Worm (Caenorhabditis elegans) whole organism, young adult: ENCODE measurements around the gene srh-102.

Experiments used
- B0261.1 ChIP-seq: sonication (generic microtip); optimal IDR thresholded peaks from 2 replicates; lab custom pipeline; 2016; ENCODE audit warnings: mild to moderate bottlenecking, missing genetic modification characterization, moderate library complexity, missing compliant biosample characterization
- F10E7.11 ChIP-seq: sonication (generic microtip); optimal IDR thresholded peaks from 2 replicates; lab custom pipeline; 2017; ENCODE audit warnings: mild to moderate bottlenecking, missing genetic modification characterization, moderate library complexity, missing compliant biosample characterization
- Y67H2A.10 ChIP-seq: fragments of 200-800 bp; sonication (Bioruptor generic); conservative IDR thresholded peaks from 2 replicates; pipeline ENCODE4 v1.3.6; 2022; ENCODE audit warnings: missing genetic modification reagents, missing genetic modification characterization, missing compliant biosample characterization
- atf-7 ChIP-seq: sonication (generic microtip); optimal IDR thresholded peaks from 2 replicates; lab custom pipeline; 2017; ENCODE audit warnings: mild to moderate bottlenecking, missing genetic modification characterization, missing compliant biosample characterization
- athp-1 ChIP-seq: sonication (generic microtip); optimal IDR thresholded peaks from 2 replicates; lab custom pipeline; 2017; ENCODE audit warnings: mild to moderate bottlenecking, missing genetic modification characterization, missing compliant biosample characterization
- attf-3 ChIP-seq: fragments of 200-800 bp; sonication (Bioruptor generic); conservative IDR thresholded peaks from 2 replicates; pipeline ENCODE4 v1.3.6; 2022; ENCODE audit warnings: missing genetic modification reagents, missing genetic modification characterization, missing compliant biosample characterization
- attf-6 ChIP-seq: fragments of 200-800 bp; sonication (Bioruptor generic); IDR thresholded peaks from 2 replicates; pipeline ENCODE4 v1.3.6; 2022; ENCODE audit warnings: missing genetic modification reagents, missing genetic modification characterization, missing compliant biosample characterization
- bed-2 ChIP-seq: fragments of 200-800 bp; sonication (Bioruptor generic); IDR thresholded peaks from 2 replicates; pipeline ENCODE4 v1.3.6; 2022; ENCODE audit warnings: missing genetic modification reagents, missing genetic modification characterization, missing compliant biosample characterization
- ccch-3 ChIP-seq: fragments of 200-800 bp; sonication (Bioruptor generic); optimal IDR thresholded peaks from 2 replicates; lab custom pipeline; 2018; ENCODE audit warnings: mild to moderate bottlenecking, missing genetic modification characterization, missing compliant biosample characterization
- ceh-79 ChIP-seq: sonication (generic microtip); optimal IDR thresholded peaks from 2 replicates; lab custom pipeline; 2017; ENCODE audit warnings: mild to moderate bottlenecking, missing genetic modification characterization, missing compliant biosample characterization
- dox-1 ChIP-seq: fragments of 200-800 bp; sonication (Bioruptor generic); IDR thresholded peaks from 2 replicates; pipeline ENCODE4 v1.3.6; 2022; ENCODE audit warnings: missing genetic modification reagents, missing genetic modification characterization, missing compliant biosample characterization
- egrh-3 ChIP-seq: fragments of 200-800 bp; sonication (Bioruptor generic); IDR thresholded peaks from 2 replicates; pipeline ENCODE4 v1.3.6; 2022; ENCODE audit warnings: missing genetic modification reagents, missing genetic modification characterization, missing compliant biosample characterization
- ekl-4 ChIP-seq: fragments of 200-800 bp; sonication (Bioruptor generic); IDR thresholded peaks from 2 replicates; pipeline ENCODE4 v1.3.6; 2022; ENCODE audit warnings: missing genetic modification reagents, missing genetic modification characterization, missing compliant biosample characterization
- hlh-26 ChIP-seq: fragments of 200-800 bp; sonication (Bioruptor generic); conservative IDR thresholded peaks from 2 replicates; pipeline ENCODE4 v1.3.6; 2022; ENCODE audit warnings: missing genetic modification reagents, missing genetic modification characterization, missing compliant biosample characterization
- lin-26 ChIP-seq: fragments of 200-800 bp; sonication (Bioruptor generic); IDR thresholded peaks from 2 replicates; pipeline ENCODE4 v1.3.6; 2022; ENCODE audit warnings: missing genetic modification reagents, missing genetic modification characterization, missing compliant biosample characterization
- madf-3 ChIP-seq: fragments of 200-800 bp; sonication (Bioruptor generic); IDR thresholded peaks from 2 replicates; pipeline ENCODE4 v1.3.6; 2022; ENCODE audit warnings: missing genetic modification reagents, missing genetic modification characterization, missing compliant biosample characterization
- mcd-1 ChIP-seq: fragments of 200-800 bp; sonication (Bioruptor generic); IDR thresholded peaks from 2 replicates; pipeline ENCODE4 v1.3.6; 2022; ENCODE audit warnings: missing genetic modification reagents, missing genetic modification characterization, missing compliant biosample characterization
- pbrm-1 ChIP-seq: fragments of 200-800 bp; sonication (Bioruptor generic); IDR thresholded peaks from 2 replicates; pipeline ENCODE4 v1.3.6; 2022; ENCODE audit warnings: missing genetic modification reagents, missing genetic modification characterization, missing compliant biosample characterization
- rcor-1 ChIP-seq: fragments of 200-800 bp; sonication (Bioruptor generic); IDR thresholded peaks from 2 replicates; pipeline ENCODE4 v1.3.6; 2022; ENCODE audit warnings: missing genetic modification reagents, missing genetic modification characterization, missing compliant biosample characterization
- repo-1 ChIP-seq: sonication (generic microtip); optimal IDR thresholded peaks from 2 replicates; lab custom pipeline; 2017; ENCODE audit warnings: mild to moderate bottlenecking, missing genetic modification characterization, missing compliant biosample characterization
- snpc-1.1 ChIP-seq: sonication (generic microtip); optimal IDR thresholded peaks from 2 replicates; lab custom pipeline; 2017; ENCODE audit warnings: missing genetic modification characterization, mild to moderate bottlenecking, missing compliant biosample characterization, antibody characterized with exemption, moderate library complexity, missing genotype, missing genetic modification reagents; ENCODE audit not compliant: insufficient read depth
- snpc-1.3 ChIP-seq: sonication (generic microtip); optimal IDR thresholded peaks from 2 replicates; lab custom pipeline; 2017; ENCODE audit warnings: missing genetic modification characterization, mild to moderate bottlenecking, missing compliant biosample characterization, antibody characterized with exemption, moderate library complexity, missing genotype, missing genetic modification reagents; ENCODE audit not compliant: insufficient read depth
- snpc-4 ChIP-seq, 5 experiments: fragments of 150-350 bp in 1 of 5; sonication (generic microtip) in 4 of 5; optimal IDR thresholded peaks; 2 replicates each; lab custom pipeline; 2014 to 2018; ENCODE audit warnings: missing genetic modification characterization in 5 of 5, missing biosample characterization in 3 of 5, antibody characterized with exemption in 2 of 5, mild to moderate bottlenecking in 2 of 5, missing compliant biosample characterization in 2 of 5, missing genotype in 2 of 5, moderate library complexity in 2 of 5, missing genetic modification reagents in 1 of 5
- tlf-1 ChIP-seq: fragments of 200-800 bp; sonication (Bioruptor generic); optimal IDR thresholded peaks from 2 replicates; lab custom pipeline; 2018; ENCODE audit warnings: mild to moderate bottlenecking, missing genetic modification characterization, missing compliant biosample characterization
- unc-62 ChIP-seq: fragments of 150-350 bp; optimal IDR thresholded peaks from 2 replicates; lab custom pipeline; 2014; ENCODE audit warnings: missing biosample characterization, missing genetic modification reagents, missing genetic modification characterization
- zfh-2 ChIP-seq: fragments of 200-800 bp; sonication (Bioruptor generic); conservative IDR thresholded peaks from 2 replicates; pipeline ENCODE4 v1.3.6; 2022; ENCODE audit warnings: missing genetic modification reagents, missing genetic modification characterization, missing compliant biosample characterization
- ztf-22 ChIP-seq: fragments of 200-800 bp; sonication (Bioruptor generic); optimal IDR thresholded peaks from 2 replicates; lab custom pipeline; 2018; ENCODE audit warnings: mild to moderate bottlenecking, missing genetic modification characterization, moderate library complexity, missing compliant biosample characterization
- ztf-25 ChIP-seq: fragments of 200-800 bp; sonication (Bioruptor generic); IDR thresholded peaks from 2 replicates; pipeline ENCODE4 v1.3.6; 2022; ENCODE audit warnings: missing genetic modification reagents, missing genetic modification characterization, missing compliant biosample characterization
- ztf-26 ChIP-seq: sonication (generic microtip); optimal IDR thresholded peaks from 2 replicates; lab custom pipeline; 2017; ENCODE audit warnings: missing genetic modification characterization, missing compliant biosample characterization
- ztf-3 ChIP-seq: fragments of 200-800 bp; sonication (Bioruptor generic); optimal IDR thresholded peaks from 2 replicates; lab custom pipeline; 2018; ENCODE audit warnings: mild to moderate bottlenecking, missing genetic modification characterization, missing compliant biosample characterization

srh-102 gene

DNA sequence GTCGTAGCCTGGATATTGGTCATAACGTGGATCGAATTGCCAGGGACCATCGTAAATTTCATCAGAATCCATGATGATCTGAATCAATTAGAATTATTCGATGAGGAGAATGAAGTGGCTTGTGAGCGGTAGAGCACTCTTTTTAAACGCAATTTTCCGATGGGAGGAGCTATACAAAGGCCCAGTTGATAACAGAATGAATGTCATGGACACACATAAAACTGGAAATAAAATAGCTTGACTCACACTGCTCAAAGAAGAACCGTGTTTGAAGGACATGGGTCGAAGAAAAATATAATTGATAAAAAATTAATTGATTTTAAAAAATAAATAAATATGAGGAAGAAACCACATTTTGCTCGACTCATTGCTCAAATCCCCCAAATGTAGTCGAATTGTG, 42.7 kb upstream of the srh-102 start, which contains the start of gene Y68A4A.13:
TSS of gene Y68A4A.13 (minus strand) at position 101 of the 400 bp plus-strand sequence.
- TF ChIP-seq atf-7 (tag; lab: Kevin White, UChicago), result no peak
- TF ChIP-seq snpc-4 (GFP tag; optimal IDR thresholded peaks at IDR 0.05; lab: Kevin White, UChicago), result no peak
- TF ChIP-seq snpc-4 (tag; optimal IDR thresholded peaks at IDR 0.05; lab: Kevin White, UChicago), result no peak
- no peak for TF ChIP-seq repo-1 (tag; lab: Kevin White, UChicago)
- no peak for TF ChIP-seq snpc-1.3
- TF ChIP-seq bed-2 (GFP tag; lab: Robert Waterston, UW), result no peak
- no peak for TF ChIP-seq lin-26 (GFP tag; lab: Robert Waterston, UW)
- no peak for TF ChIP-seq ztf-3 (GFP tag; lab: Kevin White, UChicago)
- no peak for TF ChIP-seq ccch-3 (GFP tag; lab: Kevin White, UChicago)

DNA sequence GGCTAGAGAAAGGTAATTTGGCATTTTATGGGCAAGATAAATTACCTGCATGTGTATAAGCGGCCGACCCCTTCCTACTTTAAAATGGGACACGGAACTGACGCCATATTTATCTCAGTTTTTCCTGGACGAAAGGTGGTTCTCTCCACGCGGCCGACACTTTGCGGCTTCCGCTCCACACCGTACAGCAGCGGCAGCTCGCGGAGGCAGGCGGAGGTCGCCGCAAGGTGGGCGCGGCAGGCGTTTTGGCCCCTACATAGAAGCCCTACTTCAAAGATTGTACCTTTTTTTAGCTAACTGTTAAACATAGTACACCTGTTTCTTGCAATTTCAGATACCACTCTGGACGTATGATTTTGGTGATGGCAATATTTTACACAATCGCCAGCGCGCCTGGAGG, 41.2 kb upstream of the srh-102 start:
- TF ChIP-seq madf-3 (0 out of 2 replicates have a peak, but pooled peaks have one; percentile 48), snpc-4 (GFP tag; optimal IDR thresholded peaks at IDR 0.05; lab: Kevin White, UChicago) (no peak), snpc-4 (tag; optimal IDR thresholded peaks at IDR 0.05; lab: Kevin White, UChicago) (peak in 1 of 4 experiments; percentile 31), attf-3 (GFP tag; lab: Robert Waterston, UW) (0 out of 2 replicates have a peak, but pooled peaks have one; percentile 11), ekl-4 (no peak), zfh-2 (GFP tag; lab: Robert Waterston, UW) (peak; percentile 92)

ce11 chrV:17201847-17202246, 36.5 kb upstream of the srh-102 start, which contains the start of gene Y68A4A.10:
Y68A4A.10 (plus strand) TSS chrV:17202147.
- TF ChIP-seq mcd-1 (GFP tag; lab: Robert Waterston, UW) (no peak), hlh-26 (GFP tag; lab: Robert Waterston, UW) (no peak), B0261.1 (tag; lab: Kevin White, UChicago) (no peak), attf-6 (no peak)

DNA sequence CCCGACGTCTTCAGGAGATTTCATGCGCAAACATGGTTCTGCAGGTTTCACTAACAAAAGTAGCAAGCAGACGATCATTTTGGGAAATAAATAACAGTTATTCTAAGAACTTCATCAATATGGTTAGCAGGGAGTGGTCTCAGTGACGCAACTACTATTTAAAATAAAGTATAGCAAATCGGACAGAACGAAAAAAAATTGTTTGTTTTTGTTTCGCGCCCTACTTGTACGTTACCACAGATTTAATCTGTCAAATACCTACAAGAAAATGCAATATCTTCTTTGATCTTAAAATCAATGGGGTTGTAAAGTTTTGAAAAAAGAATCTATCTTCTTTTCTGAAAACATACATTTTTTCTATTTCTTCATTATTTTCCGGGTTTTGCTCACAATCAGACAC, 33.6 kb upstream of the srh-102 start, which contains the start of gene srz-96:
TSS of gene srz-96 (plus strand) at position 301 of the 400 bp plus-strand sequence.
- TF ChIP-seq pbrm-1 (GFP tag; lab: Robert Waterston, UW), result no peak
- no peak for TF ChIP-seq ceh-79 (tag; lab: Kevin White, UChicago)
- no peak for TF ChIP-seq athp-1 (tag; lab: Kevin White, UChicago)
- TF ChIP-seq rcor-1, result no peak

DNA sequence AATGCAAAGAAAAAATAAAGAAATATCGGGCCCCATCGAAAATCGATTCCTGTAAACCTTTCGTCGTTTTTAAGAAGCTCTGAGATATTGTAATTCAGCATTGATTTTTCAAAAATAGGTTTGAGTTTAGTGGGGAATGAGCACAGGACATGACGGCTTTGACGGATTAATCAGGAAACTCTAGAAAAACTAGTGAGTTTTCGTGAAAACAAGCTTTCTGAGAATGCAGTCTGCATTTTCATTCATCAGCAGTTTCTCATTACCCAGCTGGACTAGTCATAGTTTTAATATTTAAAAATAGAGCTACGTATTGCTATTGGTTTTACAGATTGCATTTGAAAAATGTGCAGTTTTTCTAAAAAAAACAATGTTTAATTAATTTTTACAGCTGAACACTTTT, 26.9 kb upstream of the srh-102 start, which contains the start of gene srz-47:
TSS of gene srz-47 (minus strand) at position 101 of the 400 bp plus-strand sequence.
- TF ChIP-seq ztf-22 (GFP tag; lab: Kevin White, UChicago) (no peak), tlf-1 (GFP tag; lab: Kevin White, UChicago) (no peak), F10E7.11 (tag; lab: Kevin White, UChicago) (no peak), unc-62 (GFP tag; lab: Kevin White, UChicago) (no peak), ztf-25 (no peak), dox-1 (GFP tag; lab: Robert Waterston, UW) (no peak), snpc-1.1 (no peak), egrh-3 (no peak), athp-1 (tag; lab: Kevin White, UChicago) (no peak), Y67H2A.10 (GFP tag; lab: Robert Waterston, UW) (no peak), ztf-26 (no peak)
